Fruit fly (Drosophila melanogaster): Measurements from ENCODE around the gene chinmo.

Gene chinmo

DNA sequence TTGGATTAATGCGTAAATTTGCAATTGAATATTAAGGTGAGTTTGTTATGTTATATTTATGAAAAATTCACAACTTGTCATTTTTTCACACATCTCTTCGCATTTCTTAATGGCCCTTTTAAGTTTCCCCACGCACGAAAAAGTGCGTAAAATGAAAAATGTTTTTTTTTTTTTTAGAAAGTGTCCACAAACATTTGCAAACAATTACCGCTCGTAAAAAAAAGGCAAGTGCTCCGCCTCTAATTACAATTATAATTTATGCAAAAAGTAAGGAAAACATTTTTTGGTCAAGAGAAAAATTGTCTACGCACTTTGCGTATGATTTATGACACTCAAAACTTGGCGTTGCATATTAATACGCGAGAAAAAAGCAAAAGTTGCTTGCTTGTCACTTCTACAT is 2.7 kb downstream of the chinmo start:
- TF ChIP-seq Hr96 (GFP tag; optimal IDR thresholded peaks at IDR 0.05), result no peak
- no peak for TF ChIP-seq CG33017 (tag; optimal IDR thresholded peaks at IDR 0.05)
- no peak for TF ChIP-seq bab1 (GFP tag; optimal IDR thresholded peaks at IDR 0.05)
- TF ChIP-seq CG5204 (GFP tag; optimal IDR thresholded peaks at IDR 0.05), result no peak
- no peak for TF ChIP-seq ovo (GFP tag; optimal IDR thresholded peaks at IDR 0.05)
- TF ChIP-seq CG14711 (tag; optimal IDR thresholded peaks at IDR 0.05), result no peak
- TF ChIP-seq kay (GFP tag; ENCODE audit: borderline replicate concordance), result no peak
- no peak for TF ChIP-seq Clk (GFP tag; optimal IDR thresholded peaks at IDR 0.05)
- TF ChIP-seq CG7101 (tag; optimal IDR thresholded peaks at IDR 0.05), result no peak
- no peak for TF ChIP-seq CG1620 (GFP tag; optimal IDR thresholded peaks at IDR 0.05)
- no peak for TF ChIP-seq cnc (optimal IDR thresholded peaks at IDR 0.05)
- TF ChIP-seq Crg-1 (GFP tag; optimal IDR thresholded peaks at IDR 0.05), result no peak
- TF ChIP-seq cic (GFP tag; optimal IDR thresholded peaks at IDR 0.05), result no peak
- TF ChIP-seq Mnt (GFP tag; optimal IDR thresholded peaks at IDR 0.05), result no peak
- no peak for TF ChIP-seq toe (GFP tag; optimal IDR thresholded peaks at IDR 0.05)

DNA sequence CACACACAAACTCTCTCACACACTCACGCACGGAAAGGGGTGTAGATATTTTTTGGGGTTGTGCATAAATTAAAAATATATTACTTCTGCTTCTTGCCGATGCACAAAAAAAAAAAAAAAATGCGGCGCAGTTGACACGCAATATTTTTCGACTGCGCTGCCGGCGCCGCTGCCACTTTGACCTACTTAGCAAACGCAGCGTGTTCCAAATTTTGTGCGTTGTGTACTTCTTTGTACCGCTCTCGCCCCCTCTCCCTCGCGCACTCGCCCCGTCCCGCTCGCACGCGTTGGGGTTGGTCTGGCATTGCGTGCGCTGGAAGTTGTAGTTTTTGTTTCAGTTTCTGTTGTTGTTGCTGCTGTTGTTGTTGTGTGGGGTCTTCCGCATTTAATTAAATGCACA is 3.2 kb downstream of the chinmo start:
- TF ChIP-seq CG11617 (GFP tag; optimal IDR thresholded peaks at IDR 0.05) (no peak), CG7101 (tag; optimal IDR thresholded peaks at IDR 0.05) (no peak), cic (GFP tag; optimal IDR thresholded peaks at IDR 0.05) (no peak), Mnt (GFP tag; optimal IDR thresholded peaks at IDR 0.05) (no peak), CG7045 (GFP tag; optimal IDR thresholded peaks at IDR 0.05) (no peak), Crg-1 (GFP tag; optimal IDR thresholded peaks at IDR 0.05) (no peak)

DNA sequence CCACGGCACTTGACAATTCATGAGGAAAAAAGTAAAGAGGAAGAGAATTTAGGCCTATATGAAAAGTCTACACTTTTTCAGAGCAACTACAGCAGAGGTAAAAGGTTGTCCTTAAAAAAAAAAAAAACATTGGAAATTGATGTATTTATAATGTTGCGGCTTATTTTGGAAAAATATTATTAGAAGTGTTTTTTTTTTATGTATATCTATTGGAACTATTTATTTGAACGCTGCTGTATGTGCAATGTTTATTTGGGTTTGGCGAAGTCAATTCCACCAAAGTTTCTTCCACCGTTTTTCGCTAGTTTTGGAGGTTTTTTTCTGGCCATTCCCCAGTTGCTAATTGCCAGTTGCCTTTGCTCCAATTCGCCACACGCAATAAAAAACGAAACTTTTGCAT is 4.8 kb downstream of the chinmo start:
- no peak for TF ChIP-seq ovo (GFP tag; optimal IDR thresholded peaks at IDR 0.05)
- no peak for TF ChIP-seq pad (GFP tag; optimal IDR thresholded peaks at IDR 0.05)
- no peak for TF ChIP-seq bab1 (GFP tag; optimal IDR thresholded peaks at IDR 0.05)
- TF ChIP-seq CG7045 (GFP tag; optimal IDR thresholded peaks at IDR 0.05), result no peak
- no peak for TF ChIP-seq CG5204 (GFP tag; optimal IDR thresholded peaks at IDR 0.05)
- TF ChIP-seq cnc (optimal IDR thresholded peaks at IDR 0.05), result no peak
- no peak for TF ChIP-seq CG1620 (GFP tag; optimal IDR thresholded peaks at IDR 0.05)
- TF ChIP-seq Clk (GFP tag; optimal IDR thresholded peaks at IDR 0.05), result no peak
- TF ChIP-seq Hr96 (GFP tag; optimal IDR thresholded peaks at IDR 0.05), result no peak
- TF ChIP-seq toe (GFP tag; optimal IDR thresholded peaks at IDR 0.05), result no peak
- no peak for TF ChIP-seq kay (GFP tag; ENCODE audit: borderline replicate concordance)
- TF ChIP-seq CG14711 (tag; optimal IDR thresholded peaks at IDR 0.05), result no peak
- TF ChIP-seq cic (GFP tag; optimal IDR thresholded peaks at IDR 0.05), result no peak
- TF ChIP-seq CG12768 (GFP tag; optimal IDR thresholded peaks at IDR 0.05), result no peak
- TF ChIP-seq tj (GFP tag; optimal IDR thresholded peaks at IDR 0.05), result no peak
- no peak for TF ChIP-seq CG11617 (GFP tag; optimal IDR thresholded peaks at IDR 0.05)
- no peak for TF ChIP-seq CG33017 (tag; optimal IDR thresholded peaks at IDR 0.05)
- TF ChIP-seq Crg-1 (GFP tag; optimal IDR thresholded peaks at IDR 0.05), result no peak

DNA sequence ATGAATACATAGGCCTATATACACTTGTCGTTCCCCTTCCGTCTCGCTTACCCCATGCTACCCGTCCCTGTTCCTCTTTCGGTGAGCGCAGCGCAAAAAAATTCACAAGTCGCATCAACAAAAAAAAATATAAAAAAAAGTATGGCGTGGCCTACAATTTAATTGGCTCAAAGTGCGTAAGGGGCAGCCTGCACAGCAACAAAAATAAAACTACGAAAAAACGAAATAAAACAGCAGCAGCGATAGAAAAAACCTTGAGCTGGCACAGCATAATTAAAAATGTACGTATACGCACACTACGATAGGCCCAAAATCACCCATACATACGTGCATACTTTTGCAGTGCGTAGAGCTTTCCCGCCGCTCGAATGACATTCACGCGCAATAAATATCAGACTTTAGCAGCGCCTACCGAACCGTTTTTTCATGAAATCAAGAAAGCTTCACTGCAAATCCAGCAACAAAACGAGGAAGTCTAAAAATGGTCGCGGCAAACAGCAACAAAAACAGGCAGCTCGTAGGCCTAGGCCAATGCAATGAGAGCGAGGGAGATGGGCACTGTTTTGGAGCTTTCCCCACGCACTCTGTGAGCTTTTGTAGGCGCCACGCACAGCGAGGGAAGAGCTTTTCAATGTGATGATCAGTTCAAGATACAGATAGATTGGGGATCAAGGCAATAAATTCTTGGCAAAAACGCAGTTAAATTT is 5.9 kb downstream of the chinmo start:
- TF ChIP-seq toe (GFP tag; optimal IDR thresholded peaks at IDR 0.05), result no peak
- TF ChIP-seq Mnt (GFP tag; optimal IDR thresholded peaks at IDR 0.05), result no peak
- TF ChIP-seq tj (GFP tag; optimal IDR thresholded peaks at IDR 0.05), result no peak
- no peak for TF ChIP-seq CG7101 (tag; optimal IDR thresholded peaks at IDR 0.05)
- no peak for TF ChIP-seq Crg-1 (GFP tag; optimal IDR thresholded peaks at IDR 0.05)
- no peak for TF ChIP-seq Hr96 (GFP tag; optimal IDR thresholded peaks at IDR 0.05)

DNA sequence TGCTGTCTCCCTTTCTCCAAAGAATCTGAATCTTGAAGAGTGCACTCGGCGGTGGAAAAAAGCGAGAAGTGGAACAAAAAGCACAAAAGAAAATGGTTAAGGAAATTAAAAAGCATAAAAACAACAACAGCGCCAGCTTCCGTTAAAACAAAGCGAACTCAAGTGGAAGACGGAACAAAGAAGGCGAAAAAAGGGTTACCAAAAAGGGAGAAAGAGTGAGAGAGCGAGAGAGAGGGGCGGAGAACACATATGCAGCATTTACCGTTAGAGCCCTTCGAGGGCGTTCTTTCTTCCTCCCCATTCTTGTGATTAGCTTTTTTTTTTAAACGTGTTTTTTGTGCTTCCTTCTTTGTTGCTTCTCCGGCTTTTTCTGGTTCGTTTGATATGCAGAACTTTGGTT is 7.1 kb downstream of the chinmo start:
- TF ChIP-seq CG14711 (tag; optimal IDR thresholded peaks at IDR 0.05) (no peak), toe (GFP tag; optimal IDR thresholded peaks at IDR 0.05) (no peak), bab1 (GFP tag; optimal IDR thresholded peaks at IDR 0.05) (no peak), Crg-1 (GFP tag; optimal IDR thresholded peaks at IDR 0.05) (no peak)

DNA sequence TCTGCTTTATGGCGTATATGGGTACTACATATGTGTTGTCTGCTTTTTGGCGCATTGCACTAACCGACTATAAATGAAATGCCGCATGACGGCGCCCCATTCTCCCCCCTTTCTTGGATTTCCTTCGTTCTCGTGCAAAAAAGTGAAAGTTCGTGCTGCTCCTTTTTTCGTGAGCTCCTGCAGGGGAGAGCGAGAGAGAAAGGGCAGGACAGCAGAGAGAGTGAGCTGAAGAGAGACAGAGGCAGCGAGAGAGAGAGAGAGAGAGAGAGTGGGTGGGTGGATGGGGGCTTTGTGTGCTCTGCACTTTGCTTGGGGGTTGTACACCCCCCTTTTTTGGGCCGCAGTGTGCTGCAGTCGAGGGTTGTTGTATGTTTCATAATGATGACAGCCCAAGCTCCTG is 12.0 kb downstream of the chinmo start:
- TF ChIP-seq CG14711 (tag; optimal IDR thresholded peaks at IDR 0.05) (no peak), CG7101 (tag; optimal IDR thresholded peaks at IDR 0.05) (no peak), CG33017 (tag; optimal IDR thresholded peaks at IDR 0.05) (no peak), kay (GFP tag; ENCODE audit: borderline replicate concordance) (no peak), CG1620 (GFP tag; optimal IDR thresholded peaks at IDR 0.05) (no peak), CG12768 (GFP tag; optimal IDR thresholded peaks at IDR 0.05) (no peak), Hr96 (GFP tag; optimal IDR thresholded peaks at IDR 0.05) (no peak), pad (GFP tag; optimal IDR thresholded peaks at IDR 0.05) (no peak), toe (GFP tag; optimal IDR thresholded peaks at IDR 0.05) (no peak), Mnt (GFP tag; optimal IDR thresholded peaks at IDR 0.05) (no peak), cic (GFP tag; optimal IDR thresholded peaks at IDR 0.05) (no peak), Clk (GFP tag; optimal IDR thresholded peaks at IDR 0.05) (no peak), Crg-1 (GFP tag; optimal IDR thresholded peaks at IDR 0.05) (no peak), ovo (GFP tag; optimal IDR thresholded peaks at IDR 0.05) (no peak), CG5204 (GFP tag; optimal IDR thresholded peaks at IDR 0.05) (no peak), tj (GFP tag; optimal IDR thresholded peaks at IDR 0.05) (no peak)

DNA sequence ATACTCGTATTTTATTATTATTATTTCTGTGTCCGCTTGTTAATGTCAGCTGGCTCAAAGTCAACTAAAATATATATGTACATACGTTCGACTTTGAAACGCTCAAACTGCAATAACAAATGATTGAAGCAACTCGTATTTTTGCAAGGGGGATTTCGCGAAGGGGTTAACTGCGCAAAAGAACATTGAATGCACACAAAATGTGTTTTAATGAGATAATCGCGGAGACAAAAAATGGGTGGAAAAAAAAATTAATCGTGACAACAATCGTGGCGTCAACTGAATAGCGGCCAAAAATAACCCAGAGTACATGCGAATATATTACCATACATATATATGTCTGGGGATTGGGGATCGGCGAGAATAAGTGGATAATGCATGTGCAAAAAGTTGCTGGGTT is 14.8 kb downstream of the chinmo start:
- TF ChIP-seq ovo (GFP tag; optimal IDR thresholded peaks at IDR 0.05), result no peak
- TF ChIP-seq bab1 (GFP tag; optimal IDR thresholded peaks at IDR 0.05), result no peak
- no peak for TF ChIP-seq Clk (GFP tag; optimal IDR thresholded peaks at IDR 0.05)
- TF ChIP-seq CG1620 (GFP tag; optimal IDR thresholded peaks at IDR 0.05), result no peak
- no peak for TF ChIP-seq CG33017 (tag; optimal IDR thresholded peaks at IDR 0.05)
